Fruit fly (Drosophila melanogaster) whole organism, embryonic: Measurements from ENCODE around the gene Kdm2.

Experiments used
- Atf-2 ChIP-seq: fragments of 200-800 bp; sonication (Bioruptor generic); optimal IDR thresholded peaks from 2 replicates; lab custom pipeline; 2016; ENCODE audit warnings: missing biosample characterization, missing genetic modification characterization
- CG10321 ChIP-seq: fragments of 200-800 bp; sonication (Bioruptor generic); IDR thresholded peaks from 2 replicates; pipeline ENCODE4 v1.3.6; 2022; ENCODE audit warnings: missing biosample characterization, missing genetic modification characterization
- CG14441 ChIP-seq: fragments of 200-800 bp; sonication (Bioruptor generic); IDR thresholded peaks from 2 replicates; pipeline ENCODE4 v1.3.6; 2022; ENCODE audit warnings: missing biosample characterization, missing genetic modification characterization
- CG18599 ChIP-seq: fragments of 200-800 bp; sonication (Bioruptor generic); optimal IDR thresholded peaks from 3 replicates; lab custom pipeline; 2017; ENCODE audit warnings: missing biosample characterization, missing genetic modification characterization, mild to moderate bottlenecking, moderate library complexity, missing genetic modification reagents
- CG7556 ChIP-seq: fragments of 200-800 bp; sonication (Bioruptor generic); optimal IDR thresholded peaks from 2 replicates; lab custom pipeline; 2017; ENCODE audit warnings: missing biosample characterization, mild to moderate bottlenecking, missing genetic modification characterization
- CG8089 ChIP-seq: fragments of 200-800 bp; sonication (Bioruptor generic); optimal IDR thresholded peaks from 3 replicates; lab custom pipeline; 2016; ENCODE audit warnings: missing biosample characterization, missing genetic modification characterization
- CG8290 ChIP-seq, 3 experiments: fragments of 200-800 bp; sonication (Bioruptor generic); optimal IDR thresholded peaks; 2 replicates each; lab custom pipeline; 2016 to 2019; ENCODE audit warnings: missing biosample characterization in 3 of 3, missing genetic modification characterization in 3 of 3, mild to moderate bottlenecking in 2 of 3, moderate library complexity in 1 of 3
- CG8478 ChIP-seq: fragments of >200 bp; optimal IDR thresholded peaks from 2 replicates; lab custom pipeline; 2018
- Dbx ChIP-seq: fragments of 200-800 bp; sonication (Bioruptor generic); IDR thresholded peaks from 3 replicates; pipeline ENCODE4 v1.3.6; 2022; ENCODE audit warnings: missing biosample characterization, missing genetic modification characterization
- Dp ChIP-seq: fragments of 200-800 bp; sonication (Bioruptor generic); optimal IDR thresholded peaks from 2 replicates; lab custom pipeline; 2018; ENCODE audit warnings: missing biosample characterization, mild to moderate bottlenecking, missing genetic modification characterization, moderate library complexity
- Elba2 ChIP-seq: fragments of 200-800 bp; sonication (Bioruptor generic); optimal IDR thresholded peaks from 3 replicates; lab custom pipeline; 2016; ENCODE audit warnings: missing biosample characterization, missing genetic modification characterization
- Hr3 ChIP-seq: fragments of 200-800 bp; sonication (Bioruptor generic); optimal IDR thresholded peaks from 3 replicates; lab custom pipeline; 2016; ENCODE audit warnings: missing biosample characterization, missing genetic modification characterization
- Hr51 ChIP-seq, 2 experiments: fragments of 200-800 bp; sonication (Bioruptor generic); optimal IDR thresholded peaks; 2 replicates in 1 of 2; 3 replicates in 1 of 2; lab custom pipeline; 2016 to 2018; ENCODE audit warnings: missing biosample characterization in 2 of 2, missing genetic modification characterization in 2 of 2, mild to moderate bottlenecking in 1 of 2, moderate library complexity in 1 of 2
- MESR4 ChIP-seq: fragments of 200-800 bp; sonication (Bioruptor generic); optimal IDR thresholded peaks from 2 replicates; lab custom pipeline; 2018; ENCODE audit warnings: missing biosample characterization, mild to moderate bottlenecking, missing genetic modification characterization, moderate library complexity
- Med ChIP-seq: fragments of 200-800 bp; sonication (Bioruptor generic); peaks from one replicate; lab custom pipeline; 2016; ENCODE audit warnings: missing biosample characterization, missing genetic modification characterization, mild to moderate bottlenecking, inconsistent platforms, moderate library complexity
- Nf-YB ChIP-seq: fragments of 200-800 bp; sonication (Bioruptor generic); optimal IDR thresholded peaks from 3 replicates; lab custom pipeline; 2019; ENCODE audit warnings: missing biosample characterization, mild to moderate bottlenecking, missing genetic modification characterization, moderate library complexity
- ara ChIP-seq: fragments of 200-800 bp; sonication (Bioruptor generic); IDR thresholded peaks from 2 replicates; pipeline ENCODE4 v1.3.6; 2022; ENCODE audit warnings: missing biosample characterization, missing genetic modification characterization
- bcd ChIP-seq: fragments of 200-800 bp; sonication (Bioruptor generic); optimal IDR thresholded peaks from 2 replicates; lab custom pipeline; 2017; ENCODE audit warnings: missing biosample characterization, mild to moderate bottlenecking, missing genetic modification characterization
- crp ChIP-seq, 2 experiments: fragments of 200-800 bp; sonication (Bioruptor generic); optimal IDR thresholded peaks; 2 replicates in 1 of 2; 3 replicates in 1 of 2; lab custom pipeline; 2017; ENCODE audit warnings: missing biosample characterization in 2 of 2, missing genetic modification characterization in 2 of 2, mild to moderate bottlenecking in 1 of 2, moderate library complexity in 1 of 2
- danr ChIP-seq: fragments of 200-800 bp; sonication (Bioruptor generic); IDR thresholded peaks from 2 replicates; pipeline ENCODE4 v1.3.6; 2022; ENCODE audit warnings: missing biosample characterization, missing genetic modification characterization
- dm ChIP-seq: fragments of 200-800 bp; sonication (Bioruptor generic); optimal IDR thresholded peaks from 3 replicates; lab custom pipeline; 2016; ENCODE audit warnings: missing biosample characterization, missing genetic modification characterization
- eyg ChIP-seq: fragments of 200-800 bp; sonication (Bioruptor generic); optimal IDR thresholded peaks from 3 replicates; lab custom pipeline; 2016; ENCODE audit warnings: missing biosample characterization, missing genetic modification characterization
- fd96Cb ChIP-seq: fragments of 200-800 bp; sonication (Bioruptor generic); optimal IDR thresholded peaks from 2 replicates; lab custom pipeline; 2018; ENCODE audit warnings: missing biosample characterization, mild to moderate bottlenecking, missing genetic modification characterization, moderate library complexity
- jigr1 ChIP-seq: fragments of 200-800 bp; sonication (Bioruptor generic); IDR thresholded peaks from 3 replicates; pipeline ENCODE4 v1.3.6; 2022; ENCODE audit warnings: missing biosample characterization, missing genetic modification characterization
- nerfin-1 ChIP-seq: fragments of 200-800 bp; sonication (Bioruptor generic); optimal IDR thresholded peaks from 3 replicates; lab custom pipeline; 2019; ENCODE audit warnings: missing biosample characterization, mild to moderate bottlenecking, missing genetic modification characterization, moderate library complexity
- pita ChIP-seq: fragments of 200-800 bp; sonication (Bioruptor generic); optimal IDR thresholded peaks from 2 replicates; lab custom pipeline; 2017; ENCODE audit warnings: missing biosample characterization, mild to moderate bottlenecking, missing genetic modification characterization
- pzg ChIP-seq: fragments of 200-800 bp; sonication (Bioruptor generic); optimal IDR thresholded peaks from 3 replicates; lab custom pipeline; 2018; ENCODE audit warnings: missing biosample characterization, mild to moderate bottlenecking, missing genetic modification characterization, moderate library complexity
- repo ChIP-seq: fragments of 200-800 bp; sonication (Bioruptor generic); optimal IDR thresholded peaks from 2 replicates; lab custom pipeline; 2016; ENCODE audit warnings: missing biosample characterization, missing genetic modification characterization
- sd ChIP-seq: fragments of 200-800 bp; sonication (Bioruptor generic); optimal IDR thresholded peaks from 3 replicates; lab custom pipeline; 2018; ENCODE audit warnings: missing biosample characterization, mild to moderate bottlenecking, missing genetic modification characterization, moderate library complexity
- sim ChIP-seq: fragments of 200-800 bp; sonication (Bioruptor generic); IDR thresholded peaks from 2 replicates; pipeline ENCODE4 v1.3.6; 2022; ENCODE audit warnings: missing biosample characterization, missing genetic modification characterization
- slp2 ChIP-seq: fragments of 200-800 bp; sonication (Bioruptor generic); optimal IDR thresholded peaks from 2 replicates; lab custom pipeline; 2016; ENCODE audit warnings: missing biosample characterization, missing genetic modification characterization
- sug ChIP-seq: fragments of 200-800 bp; optimal IDR thresholded peaks from 2 replicates; lab custom pipeline; 2019; ENCODE audit warnings: missing biosample characterization, mild to moderate bottlenecking, missing genetic modification characterization, moderate library complexity
- tio ChIP-seq: fragments of 200-800 bp; sonication (Bioruptor generic); optimal IDR thresholded peaks from 2 replicates; lab custom pipeline; 2017; ENCODE audit warnings: missing biosample characterization, missing genetic modification characterization, inconsistent platforms
- trem ChIP-seq: fragments of 200-800 bp; optimal IDR thresholded peaks from 3 replicates; lab custom pipeline; 2019; ENCODE audit warnings: missing biosample characterization, mild to moderate bottlenecking, missing genetic modification characterization, moderate library complexity
- vnd ChIP-seq: fragments of 200-800 bp; sonication (Bioruptor generic); IDR thresholded peaks from 3 replicates; pipeline ENCODE4 v1.3.6; 2022; ENCODE audit warnings: missing biosample characterization, missing genetic modification characterization; ENCODE audit not compliant: partially characterized antibody

Kdm2 gene

dm6 chr3R:9043610-9044009 lies 8.7 kb upstream of the Kdm2 start (continued):
- no peak for TF ChIP-seq bcd (GFP tag; lab: Kevin White, UChicago)
- no peak for TF ChIP-seq CG8290 (GFP tag; optimal IDR thresholded peaks at IDR 0.05; lab: Kevin White, UChicago)
- TF ChIP-seq CG8290 (tag; optimal IDR thresholded peaks at IDR 0.05; lab: Kevin White, UChicago): peak in 1 of 2 experiments; percentile 9
- TF ChIP-seq vnd (GFP tag; lab: Robert Waterston, UW): no peak
- peak; percentile 44 for TF ChIP-seq Med (GFP tag; lab: Kevin White, UChicago)
- no peak for TF ChIP-seq pita (GFP tag; lab: Kevin White, UChicago)
- TF ChIP-seq jigr1 (GFP tag; lab: Robert Waterston, UW): no peak
- TF ChIP-seq Hr51 (GFP tag; optimal IDR thresholded peaks at IDR 0.05; lab: Kevin White, UChicago): no peak
- no peak for TF ChIP-seq CG14441 (GFP tag; lab: Robert Waterston, UW)
- no peak for TF ChIP-seq pzg (GFP tag; lab: Kevin White, UChicago)
- no peak for TF ChIP-seq tio
- TF ChIP-seq ara (GFP tag; lab: Robert Waterston, UW): no peak
- no peak for TF ChIP-seq fd96Cb (tag; lab: Kevin White, UChicago)
- peak; percentile 46 for TF ChIP-seq sd (tag; lab: Kevin White, UChicago)
- peak; percentile 25 for TF ChIP-seq sug

dm6 chr3R:9045733-9046132 lies 6.6 kb upstream of the Kdm2 start:
- TF ChIP-seq Atf-2 (GFP tag; lab: Kevin White, UChicago) (no peak), eyg (GFP tag; lab: Kevin White, UChicago) (no peak), Dbx (GFP tag; lab: Robert Waterston, UW) (0 out of 3 replicates have a peak, but pooled peaks have one; percentile 20), CG10321 (GFP tag; lab: Robert Waterston, UW) (no peak), sim (no peak), dm (no peak), CG7556 (GFP tag; lab: Kevin White, UChicago) (no peak), Hr3 (GFP tag; lab: Kevin White, UChicago) (no peak), CG8478 (lab: Kevin White, UChicago) (peak; percentile 14)

DNA sequence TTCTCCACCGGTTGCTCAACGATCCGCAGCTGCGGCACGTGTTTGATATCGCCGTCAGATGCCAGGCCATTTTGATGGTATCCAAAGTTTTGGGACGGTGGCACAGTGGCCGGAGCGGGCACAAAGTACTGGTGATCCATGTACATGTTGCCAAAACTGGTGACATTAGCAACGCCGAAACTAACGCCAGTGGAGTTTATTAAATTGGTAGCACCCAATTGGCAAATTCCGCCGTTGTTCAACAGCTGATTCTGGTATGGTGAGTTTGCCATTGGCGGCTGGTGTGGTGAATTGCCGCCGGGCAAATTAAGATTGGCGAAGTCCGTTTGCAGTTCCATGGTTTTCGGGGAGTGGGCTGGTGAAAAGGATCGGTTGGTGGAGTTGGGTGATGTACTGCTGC lies 5.3 kb upstream of the Kdm2 start:
- peak in 1 of 2 experiments; percentile 79 for TF ChIP-seq crp (GFP tag; optimal IDR thresholded peaks at IDR 0.05; lab: Kevin White, UChicago)
- no peak for TF ChIP-seq pzg (GFP tag; lab: Kevin White, UChicago)
- TF ChIP-seq CG8089 (GFP tag; lab: Kevin White, UChicago): no peak
- TF ChIP-seq dm: peak; percentile 12
- no peak for TF ChIP-seq slp2
- peak; percentile 24 for TF ChIP-seq Dp
- TF ChIP-seq CG18599 (GFP tag; lab: Kevin White, UChicago): no peak
- no peak for TF ChIP-seq danr (GFP tag; lab: Robert Waterston, UW)
- TF ChIP-seq Elba2 (GFP tag; lab: Kevin White, UChicago): peak; percentile 87
- no peak for TF ChIP-seq Nf-YB (GFP tag; lab: Kevin White, UChicago)
- peak; percentile 67 for TF ChIP-seq nerfin-1 (tag; lab: Kevin White, UChicago)
- TF ChIP-seq repo (GFP tag; lab: Kevin White, UChicago): no peak
- peak; percentile 20 for TF ChIP-seq trem
- TF ChIP-seq MESR4 (GFP tag; lab: Kevin White, UChicago): peak; percentile 11
